Fruit fly (Drosophila melanogaster) whole organism, embryonic: Measurements from ENCODE around the gene DPCoAC.

ENCODE experiments used
- Bdp1 ChIP-seq: fragments of 200-800 bp; sonication (Bioruptor generic); optimal IDR thresholded peaks from 3 replicates; lab custom pipeline; 2016; ENCODE audit warnings: missing biosample characterization, missing genetic modification characterization
- CG10366 ChIP-seq: fragments of 200-800 bp; sonication (Bioruptor generic); IDR thresholded peaks from 2 replicates; pipeline ENCODE4 v1.3.6; 2022; ENCODE audit warnings: missing biosample characterization, missing genetic modification characterization
- CG10543 ChIP-seq: fragments of 200-800 bp; sonication (Bioruptor generic); optimal IDR thresholded peaks from 3 replicates; lab custom pipeline; 2017; ENCODE audit warnings: missing biosample characterization, mild to moderate bottlenecking, missing genetic modification characterization, moderate library complexity
- CG11723 ChIP-seq: fragments of 200-800 bp; sonication (Bioruptor generic); optimal IDR thresholded peaks from 2 replicates; lab custom pipeline; 2017; ENCODE audit warnings: missing biosample characterization, mild to moderate bottlenecking, missing genetic modification characterization
- CG12219 ChIP-seq: fragments of 200-800 bp; sonication (Bioruptor generic); optimal IDR thresholded peaks from 3 replicates; lab custom pipeline; 2018; ENCODE audit warnings: missing biosample characterization, mild to moderate bottlenecking, missing genetic modification characterization
- CG12769 ChIP-seq: fragments of 200-800 bp; sonication (Bioruptor generic); optimal IDR thresholded peaks from 2 replicates; lab custom pipeline; 2019; ENCODE audit warnings: missing biosample characterization, mild to moderate bottlenecking, missing genetic modification characterization, moderate library complexity
- CG13296 ChIP-seq: fragments of 200-800 bp; sonication (Bioruptor generic); optimal IDR thresholded peaks from 3 replicates; lab custom pipeline; 2018; ENCODE audit warnings: missing biosample characterization, mild to moderate bottlenecking, missing genetic modification characterization
- CG1603 ChIP-seq: fragments of 200-800 bp; sonication (Bioruptor generic); optimal IDR thresholded peaks from 2 replicates; lab custom pipeline; 2019; ENCODE audit warnings: missing biosample characterization, mild to moderate bottlenecking, missing genetic modification characterization, moderate library complexity
- CG2116 ChIP-seq: fragments of 200-800 bp; sonication (Bioruptor generic); optimal IDR thresholded peaks from 3 replicates; lab custom pipeline; 2018; ENCODE audit warnings: missing biosample characterization, mild to moderate bottlenecking, missing genetic modification characterization
- CG3065 ChIP-seq: fragments of 200-800 bp; sonication (Bioruptor generic); optimal IDR thresholded peaks from 2 replicates; lab custom pipeline; 2016; ENCODE audit warnings: missing biosample characterization, missing genetic modification characterization
- CG31224 ChIP-seq: fragments of 200-800 bp; sonication (Bioruptor generic); IDR thresholded peaks from 2 replicates; pipeline ENCODE4 v1.3.6; 2022; ENCODE audit warnings: missing biosample characterization, missing genetic modification characterization
- CG3847 ChIP-seq: fragments of 200-800 bp; sonication (Bioruptor generic); IDR thresholded peaks from 2 replicates; pipeline ENCODE4 v1.3.6; 2022; ENCODE audit warnings: missing biosample characterization, missing genetic modification characterization
- CG4617 ChIP-seq: fragments of 200-800 bp; sonication (Bioruptor generic); optimal IDR thresholded peaks from 3 replicates; lab custom pipeline; 2016; ENCODE audit warnings: missing biosample characterization, missing genetic modification characterization, borderline replicate concordance
- CG4730 ChIP-seq: fragments of 200-800 bp; sonication (Bioruptor generic); IDR thresholded peaks from 2 replicates; pipeline ENCODE4 v1.3.6; 2022; ENCODE audit warnings: missing biosample characterization, missing genetic modification characterization
- CG6272 ChIP-seq: fragments of 200-800 bp; sonication (Bioruptor generic); IDR thresholded peaks from 2 replicates; pipeline ENCODE4 v1.3.6; 2022; ENCODE audit warnings: missing biosample characterization, missing genetic modification characterization
- CTCF ChIP-seq: fragments of 200-800 bp; sonication (Bioruptor generic); optimal IDR thresholded peaks from 2 replicates; lab custom pipeline; 2017; ENCODE audit warnings: missing biosample characterization, mild to moderate bottlenecking, missing genetic modification characterization, moderate library complexity
- Dek ChIP-seq: fragments of 200-800 bp; sonication (Bioruptor generic); optimal IDR thresholded peaks from 3 replicates; lab custom pipeline; 2019; ENCODE audit warnings: missing biosample characterization, mild to moderate bottlenecking, missing genetic modification characterization, moderate library complexity
- Hr3 ChIP-seq: fragments of 200-800 bp; sonication (Bioruptor generic); optimal IDR thresholded peaks from 3 replicates; lab custom pipeline; 2016; ENCODE audit warnings: missing biosample characterization, missing genetic modification characterization
- Max ChIP-seq: fragments of 200-800 bp; sonication (Bioruptor generic); optimal IDR thresholded peaks from 2 replicates; lab custom pipeline; 2016; ENCODE audit warnings: missing biosample characterization, mild to moderate bottlenecking, missing genetic modification characterization
- NFAT ChIP-seq: fragments of 200-800 bp; sonication (Bioruptor generic); IDR thresholded peaks from 2 replicates; pipeline ENCODE4 v1.3.6; 2022; ENCODE audit warnings: missing biosample characterization, missing genetic modification characterization
- Nf-YB ChIP-seq: fragments of 200-800 bp; sonication (Bioruptor generic); optimal IDR thresholded peaks from 3 replicates; lab custom pipeline; 2019; ENCODE audit warnings: missing biosample characterization, mild to moderate bottlenecking, missing genetic modification characterization, moderate library complexity
- Pdp1 ChIP-seq, 2 experiments: fragments of 200-800 bp; sonication (Bioruptor generic); optimal IDR thresholded peaks; 3 replicates each; lab custom pipeline; 2016; ENCODE audit warnings: missing biosample characterization in 2 of 2, missing genetic modification characterization in 2 of 2, mild to moderate bottlenecking in 1 of 2, moderate library complexity in 1 of 2
- Poxn ChIP-seq: fragments of 200-800 bp; sonication (Bioruptor generic); IDR thresholded peaks from 2 replicates; pipeline ENCODE4 v1.3.6; 2022; ENCODE audit warnings: missing biosample characterization, missing genetic modification characterization
- Ravus ChIP-seq: fragments of 200-800 bp; sonication (Bioruptor generic); IDR thresholded peaks from 2 replicates; pipeline ENCODE4 v1.3.6; 2022; ENCODE audit warnings: missing biosample characterization, missing genetic modification characterization
- Sin3A ChIP-seq: fragments of >200 bp; optimal IDR thresholded peaks from 2 replicates; lab custom pipeline; 2018
- Sox102F ChIP-seq: fragments of 200-800 bp; sonication (Bioruptor generic); optimal IDR thresholded peaks from 2 replicates; lab custom pipeline; 2018; ENCODE audit warnings: missing biosample characterization, mild to moderate bottlenecking, missing genetic modification characterization, moderate library complexity
- Spps ChIP-seq: fragments of 200-800 bp; sonication (Bioruptor generic); optimal IDR thresholded peaks from 2 replicates; lab custom pipeline; 2018; ENCODE audit warnings: missing biosample characterization, mild to moderate bottlenecking, missing genetic modification characterization
- Sry-δ ChIP-seq: fragments of 200-800 bp; sonication (Bioruptor generic); optimal IDR thresholded peaks from 2 replicates; lab custom pipeline; 2016; ENCODE audit warnings: missing biosample characterization, missing genetic modification characterization
- al ChIP-seq: fragments of 200-800 bp; sonication (Bioruptor generic); IDR thresholded peaks from 2 replicates; pipeline ENCODE4 v1.3.6; 2022; ENCODE audit warnings: missing biosample characterization, missing genetic modification characterization
- bbx ChIP-seq: fragments of 200-800 bp; sonication (Bioruptor generic); IDR thresholded peaks from 2 replicates; pipeline ENCODE4 v1.3.6; 2022; ENCODE audit warnings: missing biosample characterization, missing genetic modification characterization; ENCODE audit not compliant: partially characterized antibody
- bigmax ChIP-seq: fragments of 200-800 bp; sonication (Bioruptor generic); optimal IDR thresholded peaks from 2 replicates; lab custom pipeline; 2018; ENCODE audit warnings: missing biosample characterization, mild to moderate bottlenecking, missing genetic modification characterization
- br ChIP-seq: fragments of >200 bp; optimal IDR thresholded peaks from 2 replicates; lab custom pipeline; 2017
- corto ChIP-seq: fragments of 200-800 bp; sonication (Bioruptor generic); optimal IDR thresholded peaks from 2 replicates; lab custom pipeline; 2016; ENCODE audit warnings: missing biosample characterization, mild to moderate bottlenecking, missing genetic modification characterization, moderate library complexity
- crp ChIP-seq, 2 experiments: fragments of 200-800 bp; sonication (Bioruptor generic); optimal IDR thresholded peaks; 2 replicates in 1 of 2; 3 replicates in 1 of 2; lab custom pipeline; 2017; ENCODE audit warnings: missing biosample characterization in 2 of 2, missing genetic modification characterization in 2 of 2, mild to moderate bottlenecking in 1 of 2, moderate library complexity in 1 of 2
- dm ChIP-seq: fragments of 200-800 bp; sonication (Bioruptor generic); optimal IDR thresholded peaks from 3 replicates; lab custom pipeline; 2016; ENCODE audit warnings: missing biosample characterization, missing genetic modification characterization
- exex ChIP-seq: fragments of 200-800 bp; sonication (Bioruptor generic); optimal IDR thresholded peaks from 4 replicates; lab custom pipeline; 2018; ENCODE audit warnings: missing biosample characterization, mild to moderate bottlenecking, missing genetic modification characterization, moderate library complexity
- ftz-f1 ChIP-seq: fragments of 200-800 bp; sonication (Bioruptor generic); optimal IDR thresholded peaks from 2 replicates; lab custom pipeline; 2016; ENCODE audit warnings: missing biosample characterization, missing genetic modification characterization
- gfzf ChIP-seq: fragments of 200-800 bp; sonication (Bioruptor generic); optimal IDR thresholded peaks from 2 replicates; lab custom pipeline; 2016; ENCODE audit warnings: missing biosample characterization, mild to moderate bottlenecking, missing genetic modification characterization, moderate library complexity
- gt ChIP-seq: fragments of 200-800 bp; sonication (Bioruptor generic); IDR thresholded peaks from 2 replicates; pipeline ENCODE4 v1.3.6; 2022; ENCODE audit warnings: missing biosample characterization, missing genetic modification characterization
- ind ChIP-seq: fragments of 200-800 bp; sonication (Bioruptor generic); optimal IDR thresholded peaks from 3 replicates; lab custom pipeline; 2016; ENCODE audit warnings: missing biosample characterization, missing genetic modification characterization
- lov ChIP-seq, 2 experiments: fragments of 200-800 bp in 1 of 2; fragments of >200 bp in 1 of 2; sonication (Bioruptor generic) in 1 of 2; IDR thresholded peaks in 1 of 2; optimal IDR thresholded peaks in 1 of 2; 2 replicates in 1 of 2; 3 replicates in 1 of 2; pipeline versions ENCODE4 v1.3.6 to Lab custom; 2017 to 2022; ENCODE audit warnings: missing biosample characterization in 1 of 2, missing genetic modification characterization in 1 of 2
- odd ChIP-seq: fragments of 200-800 bp; sonication (Bioruptor generic); optimal IDR thresholded peaks from 2 replicates; lab custom pipeline; 2017; ENCODE audit warnings: missing biosample characterization, mild to moderate bottlenecking, missing genetic modification characterization
- pum ChIP-seq: fragments of 200-800 bp; sonication (Bioruptor generic); optimal IDR thresholded peaks from 2 replicates; lab custom pipeline; 2016; ENCODE audit warnings: missing biosample characterization, missing genetic modification characterization
- pzg ChIP-seq: fragments of 200-800 bp; sonication (Bioruptor generic); optimal IDR thresholded peaks from 3 replicates; lab custom pipeline; 2018; ENCODE audit warnings: missing biosample characterization, mild to moderate bottlenecking, missing genetic modification characterization, moderate library complexity
- schlank ChIP-seq: fragments of 200-800 bp; sonication (Bioruptor generic); optimal IDR thresholded peaks from 2 replicates; lab custom pipeline; 2018; ENCODE audit warnings: missing biosample characterization, mild to moderate bottlenecking, missing genetic modification characterization
- sens ChIP-seq: fragments of 200-800 bp; sonication (Bioruptor generic); peaks from one replicate; lab custom pipeline; 2016; ENCODE audit warnings: missing biosample characterization, missing genetic modification characterization
- sr ChIP-seq: fragments of 200-800 bp; sonication (Bioruptor generic); IDR thresholded peaks from 3 replicates; pipeline ENCODE4 v1.3.6; 2022; ENCODE audit warnings: missing biosample characterization, missing genetic modification characterization
- tio ChIP-seq: fragments of 200-800 bp; sonication (Bioruptor generic); optimal IDR thresholded peaks from 2 replicates; lab custom pipeline; 2017; ENCODE audit warnings: missing biosample characterization, missing genetic modification characterization, inconsistent platforms
- trem ChIP-seq: fragments of 200-800 bp; optimal IDR thresholded peaks from 3 replicates; lab custom pipeline; 2019; ENCODE audit warnings: missing biosample characterization, mild to moderate bottlenecking, missing genetic modification characterization, moderate library complexity
- twi ChIP-seq: fragments of 200-800 bp; optimal IDR thresholded peaks from 2 replicates; lab custom pipeline; 2019; ENCODE audit warnings: missing biosample characterization, mild to moderate bottlenecking, missing genetic modification characterization, moderate library complexity
- vnd ChIP-seq: fragments of 200-800 bp; sonication (Bioruptor generic); IDR thresholded peaks from 3 replicates; pipeline ENCODE4 v1.3.6; 2022; ENCODE audit warnings: missing biosample characterization, missing genetic modification characterization; ENCODE audit not compliant: partially characterized antibody

The DPCoAC gene

dm6 chr3R:20579816-20580215 is 22.3 kb upstream of the DPCoAC start, which contains the start of the genes EloB and Srp14 (continued):
- TF ChIP-seq CG11723 (GFP tag; lab: Kevin White, UChicago) (peak; percentile 64), CG3065 (peak; percentile 74), CTCF (peak; percentile 19), CG13296 (peak; percentile 81), NFAT (GFP tag; lab: Robert Waterston, UW) (peak; percentile 86), vnd (peak; percentile 94)
- TF ChIP-seq, all 482 proteins: peak for 375

dm6 chr3R:20576789-20577188 is 19.3 kb upstream of the DPCoAC start, which contains the start of the genes TFAM and CG5412:
Gene TFAM (minus strand): TSS chr3R:20577010.
Gene CG5412 (plus strand): TSS chr3R:20577053.
- TF ChIP-seq bbx (GFP tag; lab: Robert Waterston, UW) (peak; percentile 61; the same call in 1 of the 2 replicates), sr (no peak), CG31224 (GFP tag; lab: Robert Waterston, UW) (no peak), Spps (tag; lab: Kevin White, UChicago) (no peak), CG1603 (tag; lab: Kevin White, UChicago) (peak; percentile 50), al (GFP tag; lab: Robert Waterston, UW) (no peak), Ravus (GFP tag; lab: Robert Waterston, UW) (no peak), twi (tag; lab: Kevin White, UChicago) (no peak), Bdp1 (GFP tag; lab: Kevin White, UChicago) (no peak), CG4730 (GFP tag; lab: Robert Waterston, UW) (no peak), odd (no peak), ind (GFP tag; lab: Kevin White, UChicago) (no peak), CG4617 (peak; percentile 85), pzg (GFP tag; lab: Kevin White, UChicago) (peak; percentile 66), CG12769 (no peak), Sox102F (GFP tag; lab: Kevin White, UChicago) (no peak), br (no peak), dm (GFP tag; lab: Kevin White, UChicago) (peak; percentile 24), gt (GFP tag; lab: Robert Waterston, UW) (no peak), schlank (tag; lab: Kevin White, UChicago) (no peak), lov (optimal IDR thresholded peaks at IDR 0.05; lab: Kevin White, UChicago) (no peak), lov (GFP tag; IDR thresholded peaks at IDR 0.05; lab: Robert Waterston, UW) (no peak), Hr3 (no peak), CG10366 (GFP tag; lab: Robert Waterston, UW) (no peak), Max (GFP tag; lab: Kevin White, UChicago) (peak; percentile 43), Sry-δ (GFP tag; lab: Kevin White, UChicago) (peak; percentile 83), tio (GFP tag; lab: Kevin White, UChicago) (no peak), trem (tag; lab: Kevin White, UChicago) (peak; percentile 55), Dek (tag; lab: Kevin White, UChicago) (no peak), CG6272 (no peak), ftz-f1 (GFP tag; lab: Kevin White, UChicago) (peak; percentile 71), gfzf (GFP tag; lab: Kevin White, UChicago) (peak; percentile 2), exex (tag; lab: Kevin White, UChicago) (no peak), CG2116 (GFP tag; lab: Kevin White, UChicago) (no peak), sens (GFP tag; lab: Kevin White, UChicago) (peak; percentile 83), CG12219 (GFP tag; lab: Kevin White, UChicago) (no peak), bigmax (GFP tag; lab: Kevin White, UChicago) (peak; percentile 96), Poxn (GFP tag; lab: Robert Waterston, UW) (no peak), Nf-YB (GFP tag; lab: Kevin White, UChicago) (no peak), crp (GFP tag; optimal IDR thresholded peaks at IDR 0.05; lab: Kevin White, UChicago) (no peak), Sin3A (lab: Kevin White, UChicago) (peak; percentile 31), Pdp1 (GFP tag; optimal IDR thresholded peaks at IDR 0.05; lab: Kevin White, UChicago) (peak in 1 of 2 experiments; percentile 91), CG13296 (no peak), CG10543 (GFP tag; lab: Kevin White, UChicago) (no peak), pum (GFP tag; lab: Kevin White, UChicago) (no peak), CG3847 (GFP tag; lab: Robert Waterston, UW) (peak; percentile 37; the same call in 1 of the 2 replicates), corto (GFP tag; lab: Kevin White, UChicago) (no peak)
